Worm (Caenorhabditis elegans) whole organism, L1 larva: Measurements from ENCODE around the gene F41F3.9.

Experiments
- fkh-4 ChIP-seq: sonication (generic microtip); optimal IDR thresholded peaks from 2 replicates; lab custom pipeline; 2016; ENCODE audit warnings: missing compliant biosample characterization, missing genetic modification characterization, borderline replicate concordance
- jun-1 ChIP-seq: fragments of 150-350 bp; optimal IDR thresholded peaks from 2 replicates; lab custom pipeline; 2014; ENCODE audit warnings: missing biosample characterization, missing genetic modification reagents, missing genetic modification characterization
- nhr-28 ChIP-seq: fragments of 150-350 bp; optimal IDR thresholded peaks from 2 replicates; lab custom pipeline; 2014; ENCODE audit warnings: missing biosample characterization, missing genetic modification characterization

- TF ChIP-seq fkh-4 (no peak), jun-1 (tag; lab: Kevin White, UChicago) (no peak), nhr-28 (tag; lab: Kevin White, UChicago) (no peak)
Measured at ce11 chrV:4665651-4666050, 10.4 kb downstream of the F41F3.9 start, which contains the start of gene srx-73.
